Fruit fly (Drosophila melanogaster) whole organism, prepupa: Measurements from ENCODE around the gene Lerp.

Experiments used
- CG10669 ChIP-seq: fragments of 200-800 bp; sonication (Bioruptor generic); optimal IDR thresholded peaks from 3 replicates; lab custom pipeline; 2018; ENCODE audit warnings: missing biosample characterization, mild to moderate bottlenecking, missing genetic modification characterization, moderate library complexity
- CG6854 ChIP-seq: fragments of 200-800 bp; sonication (Bioruptor generic); optimal IDR thresholded peaks from 2 replicates; lab custom pipeline; 2017; ENCODE audit warnings: missing biosample characterization, mild to moderate bottlenecking, missing genetic modification characterization
- CG8632 ChIP-seq: fragments of 200-800 bp; sonication (Bioruptor generic); optimal IDR thresholded peaks from 3 replicates; lab custom pipeline; 2016; ENCODE audit warnings: missing biosample characterization, missing genetic modification characterization
- Hr39 ChIP-seq: fragments of 200-800 bp; sonication (Bioruptor generic); optimal IDR thresholded peaks from 2 replicates; lab custom pipeline; 2016; ENCODE audit warnings: missing biosample characterization, missing genetic modification characterization
- Lpt ChIP-seq: fragments of 200-800 bp; sonication (Bioruptor generic); optimal IDR thresholded peaks from 3 replicates; lab custom pipeline; 2016; ENCODE audit warnings: missing biosample characterization, missing genetic modification characterization
- cyc ChIP-seq: fragments of 200-800 bp; sonication (Bioruptor generic); optimal IDR thresholded peaks from 3 replicates; lab custom pipeline; 2016; ENCODE audit warnings: missing biosample characterization, missing genetic modification characterization
- esn ChIP-seq: fragments of 200-800 bp; sonication (Bioruptor generic); optimal IDR thresholded peaks from 2 replicates; lab custom pipeline; 2016; ENCODE audit warnings: missing biosample characterization, mild to moderate bottlenecking, missing genetic modification characterization, moderate library complexity
- net ChIP-seq: fragments of 200-800 bp; sonication (Bioruptor generic); optimal IDR thresholded peaks from 3 replicates; lab custom pipeline; 2016; ENCODE audit warnings: missing biosample characterization, missing genetic modification characterization
- spab ChIP-seq: fragments of 200-800 bp; sonication (Bioruptor generic); optimal IDR thresholded peaks from 2 replicates; lab custom pipeline; 2017; ENCODE audit warnings: missing biosample characterization, mild to moderate bottlenecking, missing genetic modification characterization, missing genetic modification reagents
- svp ChIP-seq: fragments of 200-800 bp; sonication (Bioruptor generic); peaks from one replicate; lab custom pipeline; 2016; ENCODE audit warnings: missing biosample characterization, missing genetic modification characterization
- topi ChIP-seq: fragments of 200-800 bp; sonication (Bioruptor generic); optimal IDR thresholded peaks from 3 replicates; lab custom pipeline; 2016; ENCODE audit warnings: missing biosample characterization, missing genetic modification characterization

DNA sequence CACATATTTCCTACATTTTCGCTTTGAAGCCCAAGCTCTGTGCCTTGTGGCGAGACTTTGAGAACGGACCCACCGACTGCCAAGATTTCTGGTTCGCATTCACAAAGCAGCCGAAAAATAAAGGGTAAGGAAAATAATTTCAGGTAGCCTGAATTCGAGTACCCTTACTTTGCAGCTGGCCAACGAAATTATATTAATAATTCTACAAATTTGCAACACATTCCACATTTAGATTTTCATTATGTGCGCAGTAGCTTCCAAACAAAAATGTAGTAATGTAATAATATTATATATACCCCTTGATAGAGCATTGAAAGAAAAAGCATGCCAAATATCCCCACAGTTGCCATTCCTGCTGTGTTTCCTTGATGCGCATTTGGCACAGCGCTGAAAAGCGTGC, 16.5 kb downstream of the Lerp start:
- TF ChIP-seq esn (GFP tag; lab: Kevin White, UChicago) (no peak), spab (GFP tag; lab: Kevin White, UChicago) (peak; percentile 3), Lpt (no peak), CG10669 (no peak), cyc (no peak), CG6854 (GFP tag; lab: Kevin White, UChicago) (no peak), Hr39 (GFP tag; lab: Kevin White, UChicago) (no peak), CG8632 (GFP tag; lab: Kevin White, UChicago) (no peak), topi (GFP tag; lab: Kevin White, UChicago) (no peak), net (GFP tag; lab: Kevin White, UChicago) (no peak), svp (GFP tag; lab: Kevin White, UChicago) (peak; percentile 47)
